Worm (Caenorhabditis elegans): ENCODE results near the gene C01G6.4.
A peak's percentile ranks its signal among the peaks of the same experiment; 100 is the strongest.

DNA sequence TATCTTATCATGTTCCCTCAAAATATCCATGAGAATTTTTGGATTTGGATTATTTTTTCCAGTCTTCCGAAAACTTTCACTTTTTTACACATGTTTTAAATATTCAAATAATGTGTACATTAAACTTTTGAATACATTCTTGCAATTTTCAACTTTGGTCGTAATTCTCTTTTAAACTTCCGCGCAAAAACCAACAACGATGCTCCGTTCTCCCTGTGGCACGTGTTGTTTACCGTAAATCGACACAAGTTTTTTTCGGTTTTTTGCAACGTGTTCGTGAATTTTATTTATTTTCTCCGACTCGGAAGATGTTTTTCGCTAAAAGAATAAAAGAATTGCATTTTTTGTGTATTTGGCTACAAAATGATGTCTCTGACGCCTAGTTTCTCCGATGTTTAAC lies 30.0 kb downstream of the C01G6.4 start:
- TF ChIP-seq nhr-237 (tag; optimal IDR thresholded peaks at IDR 0.05) (peak; percentile 25), unc-120 (tag; optimal IDR thresholded peaks at IDR 0.05; ENCODE audit: poor library complexity, severe bottlenecking) (no peak), lsy-2 (tag; optimal IDR thresholded peaks at IDR 0.05) (no peak), mls-2 (tag; optimal IDR thresholded peaks at IDR 0.05) (no peak), mab-5 (tag; optimal IDR thresholded peaks at IDR 0.05) (no peak), lin-13 (tag; optimal IDR thresholded peaks at IDR 0.05) (no peak), ces-1 (GFP tag; optimal IDR thresholded peaks at IDR 0.05) (peak; percentile 15), blmp-1 (tag; optimal IDR thresholded peaks at IDR 0.05) (no peak), elt-3 (tag; optimal IDR thresholded peaks at IDR 0.05) (no peak)
